Fruit fly (Drosophila melanogaster): Measurements from ENCODE around the gene CG15212.

DNA sequence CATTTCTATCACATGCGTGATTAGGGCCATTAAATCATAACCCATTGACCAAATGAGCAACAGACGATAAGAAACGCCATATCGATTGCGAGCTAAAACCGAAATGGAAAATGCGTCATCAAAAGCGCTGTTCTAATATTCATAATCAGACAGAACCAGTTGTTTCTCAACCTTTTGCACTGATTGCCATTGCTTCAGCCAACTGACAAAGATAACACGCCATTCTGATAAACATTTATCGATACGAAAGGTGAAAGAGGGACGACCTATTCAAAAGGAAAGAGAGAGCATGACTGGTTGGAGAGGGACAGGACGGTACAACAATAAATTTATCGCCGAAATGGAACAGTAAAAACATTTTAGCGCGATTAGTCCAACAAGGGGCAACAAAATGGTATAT, 45.4 kb downstream of the CG15212 start:
- no peak for TF ChIP-seq CG8478 (optimal IDR thresholded peaks at IDR 0.05)
- TF ChIP-seq CTCF (optimal IDR thresholded peaks at IDR 0.05), result no peak
